Worm (Caenorhabditis elegans) whole organism, young adult: ENCODE data around the gene arrd-12.

Experiments used
- T07F8.4 ChIP-seq: sonication (generic microtip); optimal IDR thresholded peaks from 2 replicates; lab custom pipeline; 2016; ENCODE audit warnings: mild to moderate bottlenecking, missing genetic modification characterization, moderate library complexity, missing compliant biosample characterization
- attf-3 ChIP-seq: fragments of 200-800 bp; sonication (Bioruptor generic); conservative IDR thresholded peaks from 2 replicates; pipeline ENCODE4 v1.3.6; 2022; ENCODE audit warnings: missing genetic modification reagents, missing genetic modification characterization, missing compliant biosample characterization
- cebp-2 ChIP-seq: fragments of 200-800 bp; sonication (Bioruptor generic); IDR thresholded peaks from 2 replicates; pipeline ENCODE4 v1.3.6; 2022; ENCODE audit warnings: missing genetic modification characterization, missing compliant biosample characterization
- chd-7 ChIP-seq: sonication (generic microtip); optimal IDR thresholded peaks from 2 replicates; lab custom pipeline; 2016; ENCODE audit warnings: mild to moderate bottlenecking, missing genetic modification characterization, moderate library complexity, missing compliant biosample characterization
- efl-1 ChIP-seq: fragments of 150-350 bp; optimal IDR thresholded peaks from 2 replicates; lab custom pipeline; 2014; ENCODE audit warnings: missing biosample characterization, missing genetic modification reagents, missing genetic modification characterization
- egl-44 ChIP-seq: fragments of 200-800 bp; sonication (Bioruptor generic); IDR thresholded peaks from 2 replicates; pipeline ENCODE4 v1.3.6; 2022; ENCODE audit warnings: missing genetic modification reagents, missing genetic modification characterization, missing compliant biosample characterization
- lin-35 ChIP-seq, 3 experiments: fragments of 150-350 bp in 2 of 3; sonication (generic microtip) in 1 of 3; optimal IDR thresholded peaks; 2 replicates each; lab custom pipeline; 2014 to 2018; ENCODE audit warnings: missing biosample characterization in 3 of 3, missing genetic modification characterization in 3 of 3, missing genetic modification reagents in 3 of 3

ce11 chrII:13752016-13752415, 14.0 kb upstream of the arrd-12 start, which contains the start of gene arrd-14:
- TF ChIP-seq egl-44 (GFP tag; lab: Robert Waterston, UW), result no peak
- TF ChIP-seq attf-3 (GFP tag; lab: Robert Waterston, UW), result no peak
- no peak for TF ChIP-seq efl-1
- no peak for TF ChIP-seq lin-35 (GFP tag; optimal IDR thresholded peaks at IDR 0.05; lab: Kevin White, UChicago)
- no peak for TF ChIP-seq chd-7 (tag; lab: Kevin White, UChicago)
- TF ChIP-seq T07F8.4 (tag; lab: Kevin White, UChicago), result no peak
- TF ChIP-seq cebp-2 (GFP tag; lab: Robert Waterston, UW), result no peak
